Fruit fly (Drosophila melanogaster): Measurements from ENCODE around the gene Prp4k.
A peak's percentile ranks its signal among the peaks of the same experiment; 100 is the strongest.

Prp4k gene

DNA sequence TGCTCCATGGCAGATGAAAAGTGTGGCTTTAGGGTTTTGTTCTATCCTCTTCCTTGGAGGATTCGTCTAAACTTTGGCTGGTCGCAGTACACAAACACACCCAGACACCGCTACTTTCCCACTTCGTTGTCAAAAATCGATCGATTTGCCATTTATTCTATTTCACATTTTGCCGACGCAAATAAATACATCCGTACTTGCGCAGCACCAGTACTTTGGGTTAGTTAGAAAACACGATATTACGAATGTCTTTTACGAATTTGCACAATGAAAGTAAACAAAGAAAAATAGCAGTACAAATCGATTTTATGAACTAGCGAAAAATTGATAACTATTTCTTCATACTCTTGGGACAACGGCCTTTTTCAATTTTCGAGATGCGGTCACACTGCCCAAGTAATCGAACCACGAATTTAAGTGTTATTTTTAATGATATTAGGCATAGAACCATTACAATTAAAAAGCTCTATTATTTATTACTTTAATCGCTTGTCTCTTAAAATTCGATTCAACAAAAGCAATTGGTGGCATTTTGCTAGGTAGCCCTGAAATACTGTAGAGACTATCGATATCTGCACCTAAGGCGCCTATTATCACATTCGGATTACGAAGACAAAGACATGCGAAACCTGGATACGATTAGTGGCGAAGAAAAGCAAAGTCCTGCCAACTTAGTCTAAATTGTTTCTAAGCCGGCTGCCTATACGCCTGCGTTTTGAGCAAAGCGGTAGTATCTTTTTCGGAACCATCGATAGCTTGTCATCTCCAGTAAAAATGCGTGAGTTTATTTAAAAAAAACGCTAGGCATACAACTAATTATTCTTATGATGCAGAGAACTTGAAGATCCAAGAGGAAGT lies 46.6 kb upstream of the Prp4k start, which contains the start of the genes DIP2 and wac (continued):
- TF ChIP-seq CG42726 (GFP tag; IDR thresholded peaks at IDR 0.05; ENCODE audit: partially characterized antibody) = peak; percentile 91
- TF ChIP-seq Lpt (GFP tag; optimal IDR thresholded peaks at IDR 0.05) = no peak
- TF ChIP-seq stwl (tag; optimal IDR thresholded peaks at IDR 0.05) = peak; percentile 79
- peak; percentile 85 for TF ChIP-seq hbn (GFP tag; IDR thresholded peaks at IDR 0.05; ENCODE audit: partially characterized antibody)
- TF ChIP-seq pum (GFP tag; optimal IDR thresholded peaks at IDR 0.05) = peak; percentile 86
- TF ChIP-seq CG7271 (tag; optimal IDR thresholded peaks at IDR 0.05) = no peak
- TF ChIP-seq al (GFP tag; IDR thresholded peaks at IDR 0.05) = peak; percentile 69
- TF ChIP-seq unc-4 (GFP tag; IDR thresholded peaks at IDR 0.05; ENCODE audit: partially characterized antibody) = peak; percentile 95
- peak; percentile 42 for TF ChIP-seq CG6765 (GFP tag; optimal IDR thresholded peaks at IDR 0.05)
- no peak for TF ChIP-seq kah (GFP tag; optimal IDR thresholded peaks at IDR 0.05)
- TF ChIP-seq CG14441 (GFP tag; IDR thresholded peaks at IDR 0.05) = peak; percentile 62
- no peak for TF ChIP-seq Jarid2 (GFP tag; optimal IDR thresholded peaks at IDR 0.05)
- TF ChIP-seq zfh1 (GFP tag; IDR thresholded peaks at IDR 0.05) = peak; percentile 85
- peak; percentile 29 for TF ChIP-seq CG16815 (GFP tag; optimal IDR thresholded peaks at IDR 0.05)
- TF ChIP-seq maf-S (GFP tag; optimal IDR thresholded peaks at IDR 0.05) = peak; percentile 64
- TF ChIP-seq CG1529 (GFP tag; optimal IDR thresholded peaks at IDR 0.05) = no peak
- peak; percentile 90 for TF ChIP-seq bbx (GFP tag; IDR thresholded peaks at IDR 0.05; ENCODE audit: partially characterized antibody)
- TF ChIP-seq CG13775 (GFP tag; optimal IDR thresholded peaks at IDR 0.05) = peak; percentile 72
- no peak for TF ChIP-seq nau (GFP tag; optimal IDR thresholded peaks at IDR 0.05)
- peak; percentile 69 for TF ChIP-seq CG1792 (GFP tag; optimal IDR thresholded peaks at IDR 0.05)
- TF ChIP-seq Lhr (GFP tag; optimal IDR thresholded peaks at IDR 0.05) = peak; percentile 85
- TF ChIP-seq NFAT (GFP tag; IDR thresholded peaks at IDR 0.05) = peak; percentile 88
- TF ChIP-seq CG43689 (GFP tag; IDR thresholded peaks at IDR 0.05) = no peak
- peak; percentile 69 for TF ChIP-seq CG4424 (GFP tag; optimal IDR thresholded peaks at IDR 0.05)
- peak; percentile 83 for TF ChIP-seq chm (GFP tag; IDR thresholded peaks at IDR 0.05)
- no peak for TF ChIP-seq crol (GFP tag; IDR thresholded peaks at IDR 0.05)
- TF ChIP-seq Bteb2 (GFP tag; optimal IDR thresholded peaks at IDR 0.05) = peak; percentile 71
- peak; percentile 91 for TF ChIP-seq onecut (GFP tag; IDR thresholded peaks at IDR 0.05)
- TF ChIP-seq Dad (GFP tag; optimal IDR thresholded peaks at IDR 0.05) = peak; percentile 79
- no peak for TF ChIP-seq CG8281 (tag; optimal IDR thresholded peaks at IDR 0.05)
- TF ChIP-seq ac (GFP tag; optimal IDR thresholded peaks at IDR 0.05) = no peak
- peak; percentile 88 for TF ChIP-seq ewg (GFP tag; optimal IDR thresholded peaks at IDR 0.05)
- peak in 1 of 2 experiments; percentile 49 for TF ChIP-seq insv (GFP tag; optimal IDR thresholded peaks at IDR 0.05)
- peak; percentile 77 for TF ChIP-seq CG3847 (GFP tag; IDR thresholded peaks at IDR 0.05)
- no peak for TF ChIP-seq sqz (GFP tag; optimal IDR thresholded peaks at IDR 0.05)
- peak; percentile 75 for TF ChIP-seq CG9876 (GFP tag; optimal IDR thresholded peaks at IDR 0.05)
- peak; percentile 69 for TF ChIP-seq CG17912 (GFP tag; optimal IDR thresholded peaks at IDR 0.05)
- peak; percentile 89 for TF ChIP-seq Deaf1 (tag; optimal IDR thresholded peaks at IDR 0.05)
- TF ChIP-seq ken (GFP tag; IDR thresholded peaks at IDR 0.05) = peak; percentile 81
- peak; percentile 76 for TF ChIP-seq p53 (GFP tag; optimal IDR thresholded peaks at IDR 0.05)
- 0 out of 2 replicates have a peak, but pooled peaks have one; percentile 12 for TF ChIP-seq CG8765 (GFP tag; IDR thresholded peaks at IDR 0.05)
- peak; percentile 32 for TF ChIP-seq CG4328 (GFP tag; optimal IDR thresholded peaks at IDR 0.05)
- no peak for TF ChIP-seq dati (GFP tag; IDR thresholded peaks at IDR 0.05)
- TF ChIP-seq emc (GFP tag; optimal IDR thresholded peaks at IDR 0.05) = peak; percentile 25
- peak; percentile 75 for TF ChIP-seq gro (GFP tag; optimal IDR thresholded peaks at IDR 0.05)
- TF ChIP-seq klu (GFP tag; IDR thresholded peaks at IDR 0.05) = no peak
- no peak for TF ChIP-seq Oli (tag; optimal IDR thresholded peaks at IDR 0.05)
- TF ChIP-seq gem (tag; optimal IDR thresholded peaks at IDR 0.05) = no peak
- peak; percentile 45 for TF ChIP-seq stc (GFP tag; IDR thresholded peaks at IDR 0.05)

All from whole organism, embryonic.